Worm (Caenorhabditis elegans) whole organism, late embryonic: ENCODE measurements around the gene F32D1.3.

Experiments
- F13H6.1 ChIP-seq: sonication (generic microtip); optimal IDR thresholded peaks from 2 replicates; lab custom pipeline; 2016; ENCODE audit warnings: missing genetic modification characterization, missing compliant biosample characterization
- ceh-6 ChIP-seq: fragments of 200-800 bp; sonication (Bioruptor generic); optimal IDR thresholded peaks from 2 replicates; lab custom pipeline; 2018; ENCODE audit warnings: mild to moderate bottlenecking, missing genetic modification characterization, missing compliant biosample characterization
- ceh-9 ChIP-seq: sonication (generic microtip); optimal IDR thresholded peaks from 2 replicates; lab custom pipeline; 2016; ENCODE audit warnings: mild to moderate bottlenecking, missing genetic modification characterization, inconsistent platforms, missing compliant biosample characterization
- dve-1 ChIP-seq: sonication (generic microtip); optimal IDR thresholded peaks from 2 replicates; lab custom pipeline; 2017; ENCODE audit warnings: antibody characterized with exemption, mild to moderate bottlenecking, missing genetic modification characterization, missing compliant biosample characterization
- elt-2 ChIP-seq: sonication (generic microtip); optimal IDR thresholded peaks from 2 replicates; lab custom pipeline; 2016; ENCODE audit warnings: missing genetic modification reagents, missing genetic modification characterization, missing compliant biosample characterization
- elt-4 ChIP-seq: sonication (generic microtip); optimal IDR thresholded peaks from 2 replicates; lab custom pipeline; 2016; ENCODE audit warnings: missing genetic modification characterization, missing compliant biosample characterization
- eyg-1 ChIP-seq: sonication (generic microtip); optimal IDR thresholded peaks from 2 replicates; lab custom pipeline; 2016; ENCODE audit warnings: missing genotype, missing genetic modification characterization, missing compliant biosample characterization
- nhr-11 ChIP-seq: fragments of 150-350 bp; optimal IDR thresholded peaks from 2 replicates; lab custom pipeline; 2014; ENCODE audit warnings: missing biosample characterization, missing genetic modification characterization
- pat-9 ChIP-seq: fragments of 200-800 bp; sonication (Bioruptor generic); optimal IDR thresholded peaks from 2 replicates; lab custom pipeline; 2018; ENCODE audit warnings: mild to moderate bottlenecking, missing genetic modification characterization, moderate library complexity, missing compliant biosample characterization
- pha-4 ChIP-seq: fragments of 150-350 bp; optimal IDR thresholded peaks from 2 replicates; lab custom pipeline; 2018; ENCODE audit warnings: missing biosample characterization, missing genetic modification reagents, missing genetic modification characterization
- pqm-1 ChIP-seq: sonication (generic microtip); optimal IDR thresholded peaks from 2 replicates; lab custom pipeline; 2016; ENCODE audit warnings: missing genetic modification characterization, missing compliant biosample characterization
- sdc-2 ChIP-seq: sonication (generic microtip); optimal IDR thresholded peaks from 2 replicates; lab custom pipeline; 2016; ENCODE audit warnings: missing genotype, missing genetic modification characterization, missing compliant biosample characterization
- unc-55 ChIP-seq: sonication (generic microtip); optimal IDR thresholded peaks from 2 replicates; lab custom pipeline; 2017; ENCODE audit warnings: missing biosample characterization, missing genetic modification reagents, missing genetic modification characterization

ce11 chrV:4304240-4304639 lies 57.1 kb downstream of the F32D1.3 start:
- TF ChIP-seq nhr-11 (tag; lab: Kevin White, UChicago) (no peak), unc-55 (GFP tag; lab: Kevin White, UChicago) (no peak), ceh-6 (no peak), sdc-2 (tag; lab: Kevin White, UChicago) (no peak), eyg-1 (tag; lab: Kevin White, UChicago) (no peak), F13H6.1 (tag; lab: Kevin White, UChicago) (no peak), dve-1 (tag; lab: Kevin White, UChicago) (no peak), pha-4 (no peak), pat-9 (tag; lab: Kevin White, UChicago) (no peak), pqm-1 (tag; lab: Kevin White, UChicago) (no peak), elt-2 (tag; lab: Kevin White, UChicago) (no peak), elt-4 (tag; lab: Kevin White, UChicago) (no peak), ceh-9 (tag; lab: Kevin White, UChicago) (no peak)
